Fruit fly (Drosophila melanogaster) whole organism, embryonic: ENCODE measurements around the gene WRNexo.

Source experiments
- CG10366 ChIP-seq: fragments of 200-800 bp; sonication (Bioruptor generic); IDR thresholded peaks from 2 replicates; pipeline ENCODE4 v1.3.6; 2022; ENCODE audit warnings: missing biosample characterization, missing genetic modification characterization
- CG11695 ChIP-seq: fragments of 200-800 bp; sonication (Bioruptor generic); IDR thresholded peaks from 3 replicates; pipeline ENCODE4 v1.3.6; 2022; ENCODE audit warnings: missing biosample characterization, missing genetic modification characterization
- CG11723 ChIP-seq: fragments of 200-800 bp; sonication (Bioruptor generic); optimal IDR thresholded peaks from 2 replicates; lab custom pipeline; 2017; ENCODE audit warnings: missing biosample characterization, mild to moderate bottlenecking, missing genetic modification characterization
- CG12391 ChIP-seq: fragments of 200-800 bp; sonication (Bioruptor generic); optimal IDR thresholded peaks from 3 replicates; lab custom pipeline; 2018; ENCODE audit warnings: missing biosample characterization, mild to moderate bottlenecking, missing genetic modification characterization, moderate library complexity
- CG15601 ChIP-seq: fragments of 200-800 bp; sonication (Bioruptor generic); optimal IDR thresholded peaks from 3 replicates; lab custom pipeline; 2019; ENCODE audit warnings: missing biosample characterization, mild to moderate bottlenecking, missing genetic modification characterization, moderate library complexity
- CG17568 ChIP-seq: fragments of 200-800 bp; sonication (Bioruptor generic); optimal IDR thresholded peaks from 2 replicates; lab custom pipeline; 2018; ENCODE audit warnings: missing biosample characterization, mild to moderate bottlenecking, missing genetic modification characterization, moderate library complexity
- CG18262 ChIP-seq: fragments of 200-800 bp; optimal IDR thresholded peaks from 3 replicates; lab custom pipeline; 2019; ENCODE audit warnings: missing biosample characterization, mild to moderate bottlenecking, missing genetic modification characterization, moderate library complexity
- CG2120 ChIP-seq: fragments of 200-800 bp; sonication (Bioruptor generic); optimal IDR thresholded peaks from 3 replicates; lab custom pipeline; 2016; ENCODE audit warnings: missing biosample characterization, missing genetic modification characterization
- CG30431 ChIP-seq: fragments of 200-800 bp; sonication (Bioruptor generic); optimal IDR thresholded peaks from 2 replicates; lab custom pipeline; 2017; ENCODE audit warnings: missing biosample characterization, missing genetic modification characterization
- CG31388 ChIP-seq: fragments of 200-800 bp; sonication (Bioruptor generic); optimal IDR thresholded peaks from 2 replicates; lab custom pipeline; 2016; ENCODE audit warnings: missing biosample characterization, missing genetic modification characterization
- CG31441 ChIP-seq: fragments of 200-800 bp; sonication (Bioruptor generic); IDR thresholded peaks from 2 replicates; pipeline ENCODE4 v1.3.6; 2022; ENCODE audit warnings: missing biosample characterization, missing genetic modification characterization
- CG32772 ChIP-seq: fragments of 200-800 bp; sonication (Bioruptor generic); IDR thresholded peaks from 2 replicates; pipeline ENCODE4 v1.3.6; 2022; ENCODE audit warnings: missing biosample characterization, missing genetic modification characterization
- CG34422 ChIP-seq: fragments of 200-800 bp; sonication (Bioruptor generic); IDR thresholded peaks from 3 replicates; pipeline ENCODE4 v1.3.6; 2022; ENCODE audit warnings: missing biosample characterization, missing genetic modification characterization
- CG4424 ChIP-seq: fragments of 200-800 bp; sonication (Bioruptor generic); optimal IDR thresholded peaks from 3 replicates; lab custom pipeline; 2016; ENCODE audit warnings: missing biosample characterization, missing genetic modification characterization
- CG6683 ChIP-seq: fragments of 200-800 bp; sonication (Bioruptor generic); optimal IDR thresholded peaks from 2 replicates; lab custom pipeline; 2017; ENCODE audit warnings: missing biosample characterization, mild to moderate bottlenecking, missing genetic modification characterization, missing genetic modification reagents
- CG6854 ChIP-seq: fragments of 200-800 bp; sonication (Bioruptor generic); optimal IDR thresholded peaks from 3 replicates; lab custom pipeline; 2017; ENCODE audit warnings: missing biosample characterization, mild to moderate bottlenecking, missing genetic modification characterization
- CG7372 ChIP-seq: fragments of 200-800 bp; sonication (Bioruptor generic); IDR thresholded peaks from 2 replicates; pipeline ENCODE4 v1.3.6; 2022; ENCODE audit warnings: missing biosample characterization, missing genetic modification characterization
- CG9817 ChIP-seq: fragments of 200-800 bp; sonication (Bioruptor generic); optimal IDR thresholded peaks from 2 replicates; lab custom pipeline; 2018; ENCODE audit warnings: missing biosample characterization, mild to moderate bottlenecking, missing genetic modification characterization, moderate library complexity
- CkIIα-i1 ChIP-seq: fragments of 200-800 bp; sonication (Bioruptor generic); IDR thresholded peaks from 2 replicates; pipeline ENCODE4 v1.3.6; 2022; ENCODE audit warnings: missing biosample characterization, missing genetic modification characterization
- CrebB ChIP-seq: fragments of 200-800 bp; sonication (Bioruptor generic); optimal IDR thresholded peaks from 3 replicates; lab custom pipeline; 2018; ENCODE audit warnings: missing biosample characterization, mild to moderate bottlenecking, missing genetic modification characterization
- Dek ChIP-seq: fragments of 200-800 bp; sonication (Bioruptor generic); optimal IDR thresholded peaks from 3 replicates; lab custom pipeline; 2019; ENCODE audit warnings: missing biosample characterization, mild to moderate bottlenecking, missing genetic modification characterization, moderate library complexity
- Dip2 ChIP-seq: fragments of 200-800 bp; sonication (Bioruptor generic); IDR thresholded peaks from 2 replicates; pipeline ENCODE4 v1.3.6; 2022; ENCODE audit warnings: missing biosample characterization, missing genetic modification characterization
- Dp ChIP-seq: fragments of 200-800 bp; sonication (Bioruptor generic); optimal IDR thresholded peaks from 2 replicates; lab custom pipeline; 2018; ENCODE audit warnings: missing biosample characterization, mild to moderate bottlenecking, missing genetic modification characterization, moderate library complexity
- Eip74EF ChIP-seq, 2 experiments: fragments of 200-800 bp in 1 of 2; fragments of >200 bp in 1 of 2; sonication (Bioruptor generic) in 1 of 2; optimal IDR thresholded peaks; 2 replicates each; lab custom pipeline; 2017 to 2019; ENCODE audit warnings: missing biosample characterization in 2 of 2, missing genetic modification characterization in 2 of 2, mild to moderate bottlenecking in 1 of 2, moderate library complexity in 1 of 2
- Elba2 ChIP-seq: fragments of 200-800 bp; sonication (Bioruptor generic); optimal IDR thresholded peaks from 3 replicates; lab custom pipeline; 2016; ENCODE audit warnings: missing biosample characterization, missing genetic modification characterization
- HHEX ChIP-seq: fragments of 200-800 bp; sonication (Bioruptor generic); optimal IDR thresholded peaks from 3 replicates; lab custom pipeline; 2017; ENCODE audit warnings: missing biosample characterization, mild to moderate bottlenecking, missing genetic modification characterization, missing genetic modification reagents
- Lim3 ChIP-seq: fragments of 200-800 bp; sonication (Bioruptor generic); IDR thresholded peaks from 2 replicates; pipeline ENCODE4 v1.3.6; 2022; ENCODE audit warnings: missing biosample characterization, missing genetic modification characterization
- Mad ChIP-seq: fragments of 200-800 bp; sonication (Bioruptor generic); optimal IDR thresholded peaks from 2 replicates; lab custom pipeline; 2016; ENCODE audit warnings: missing biosample characterization, missing genetic modification characterization
- Max ChIP-seq: fragments of 200-800 bp; sonication (Bioruptor generic); optimal IDR thresholded peaks from 2 replicates; lab custom pipeline; 2016; ENCODE audit warnings: missing biosample characterization, mild to moderate bottlenecking, missing genetic modification characterization
- Med ChIP-seq: fragments of 200-800 bp; sonication (Bioruptor generic); peaks from one replicate; lab custom pipeline; 2016; ENCODE audit warnings: missing biosample characterization, missing genetic modification characterization, mild to moderate bottlenecking, inconsistent platforms, moderate library complexity
- Nf-YC ChIP-seq: fragments of 200-800 bp; optimal IDR thresholded peaks from 3 replicates; lab custom pipeline; 2019; ENCODE audit warnings: missing biosample characterization, mild to moderate bottlenecking, missing genetic modification characterization, moderate library complexity
- Side ChIP-seq: fragments of 200-800 bp; sonication (Bioruptor generic); optimal IDR thresholded peaks from 2 replicates; lab custom pipeline; 2016; ENCODE audit warnings: missing biosample characterization, missing genetic modification characterization
- Spps ChIP-seq: fragments of 200-800 bp; sonication (Bioruptor generic); optimal IDR thresholded peaks from 2 replicates; lab custom pipeline; 2018; ENCODE audit warnings: missing biosample characterization, mild to moderate bottlenecking, missing genetic modification characterization
- Usf ChIP-seq: fragments of 200-800 bp; sonication (Bioruptor generic); optimal IDR thresholded peaks from 2 replicates; lab custom pipeline; 2017; ENCODE audit warnings: missing genotype, missing biosample characterization, missing genetic modification characterization
- ab ChIP-seq: fragments of 200-800 bp; sonication (Bioruptor generic); optimal IDR thresholded peaks from 2 replicates; lab custom pipeline; 2016; ENCODE audit warnings: missing biosample characterization, missing genetic modification characterization
- cato ChIP-seq: fragments of 200-800 bp; sonication (Bioruptor generic); optimal IDR thresholded peaks from 2 replicates; lab custom pipeline; 2016; ENCODE audit warnings: missing biosample characterization, missing genetic modification characterization, borderline replicate concordance
- crp ChIP-seq, 2 experiments: fragments of 200-800 bp; sonication (Bioruptor generic); optimal IDR thresholded peaks; 2 replicates in 1 of 2; 3 replicates in 1 of 2; lab custom pipeline; 2017; ENCODE audit warnings: missing biosample characterization in 2 of 2, missing genetic modification characterization in 2 of 2, mild to moderate bottlenecking in 1 of 2, moderate library complexity in 1 of 2
- ems ChIP-seq: fragments of 200-800 bp; sonication (Bioruptor generic); optimal IDR thresholded peaks from 3 replicates; lab custom pipeline; 2016; ENCODE audit warnings: missing biosample characterization, missing genetic modification characterization
- fd96Cb ChIP-seq: fragments of 200-800 bp; sonication (Bioruptor generic); optimal IDR thresholded peaks from 2 replicates; lab custom pipeline; 2018; ENCODE audit warnings: missing biosample characterization, mild to moderate bottlenecking, missing genetic modification characterization, moderate library complexity
- gce ChIP-seq: fragments of 200-800 bp; sonication (Bioruptor generic); IDR thresholded peaks from 3 replicates; pipeline ENCODE4 v1.3.6; 2022; ENCODE audit warnings: missing biosample characterization, missing genetic modification characterization
- gcm ChIP-seq: fragments of 200-800 bp; sonication (Bioruptor generic); optimal IDR thresholded peaks from 2 replicates; lab custom pipeline; 2019; ENCODE audit warnings: missing biosample characterization, mild to moderate bottlenecking, missing genetic modification characterization, moderate library complexity
- gcm2 ChIP-seq: fragments of 200-800 bp; sonication (Bioruptor generic); optimal IDR thresholded peaks from 2 replicates; lab custom pipeline; 2016; ENCODE audit warnings: missing biosample characterization, missing genetic modification characterization
- gro ChIP-seq: fragments of 200-800 bp; sonication (Bioruptor generic); optimal IDR thresholded peaks from 2 replicates; lab custom pipeline; 2016; ENCODE audit warnings: missing biosample characterization, missing genetic modification characterization
- her ChIP-seq: fragments of 200-800 bp; sonication (Bioruptor generic); optimal IDR thresholded peaks from 2 replicates; lab custom pipeline; 2016; ENCODE audit warnings: missing biosample characterization, missing genetic modification characterization
- maf-S ChIP-seq: fragments of 200-800 bp; sonication (Bioruptor generic); optimal IDR thresholded peaks from 2 replicates; lab custom pipeline; 2016; ENCODE audit warnings: missing biosample characterization, missing genetic modification characterization
- pan ChIP-seq, 4 experiments: fragments of >200 bp in 3 of 4; fragments of 200-800 bp in 1 of 4; sonication (Bioruptor generic) in 1 of 4; optimal IDR thresholded peaks in 3 of 4; IDR thresholded peaks in 1 of 4; 2 replicates each; pipeline versions ENCODE4 v1.3.6 to Lab custom; 2017 to 2022; ENCODE audit warnings: missing biosample characterization in 2 of 4, missing genetic modification characterization in 2 of 4, mixed read lengths in 1 of 4
- sc ChIP-seq, 3 experiments: fragments of >200 bp in 2 of 3; fragments of 200-800 bp in 1 of 3; sonication (Bioruptor generic) in 1 of 3; optimal IDR thresholded peaks; 2 replicates in 2 of 3; 3 replicates in 1 of 3; lab custom pipeline; 2017; ENCODE audit warnings: mild to moderate bottlenecking in 1 of 3, missing biosample characterization in 1 of 3, missing genetic modification characterization in 1 of 3, missing genetic modification reagents in 1 of 3
- schlank ChIP-seq: fragments of 200-800 bp; sonication (Bioruptor generic); optimal IDR thresholded peaks from 2 replicates; lab custom pipeline; 2018; ENCODE audit warnings: missing biosample characterization, mild to moderate bottlenecking, missing genetic modification characterization
- tin ChIP-seq: fragments of 200-800 bp; sonication (Bioruptor generic); optimal IDR thresholded peaks from 3 replicates; lab custom pipeline; 2016; ENCODE audit warnings: missing biosample characterization, missing genetic modification characterization

The WRNexo gene

DNA sequence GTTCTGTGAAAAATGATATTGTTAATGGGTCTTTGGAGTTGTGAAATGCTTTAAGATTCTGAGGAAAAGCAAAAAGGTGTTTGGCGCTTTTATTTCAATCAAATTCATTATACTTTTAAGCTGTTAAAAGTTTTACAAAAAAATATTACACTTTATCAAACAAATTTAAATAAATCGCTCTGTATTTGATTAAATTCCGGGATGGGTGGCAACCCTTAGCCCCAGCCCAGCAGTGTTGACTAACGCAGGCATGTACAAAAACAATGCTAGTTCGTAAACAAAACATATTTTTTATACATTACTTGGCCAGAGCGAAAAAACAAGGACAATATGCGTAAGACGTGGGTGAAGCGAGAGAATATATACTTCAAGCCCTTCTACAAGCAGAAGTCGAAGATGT lies 38.8 kb upstream of the WRNexo start, which contains the start of gene CG7685 (continued):
- TF ChIP-seq pan (optimal IDR thresholded peaks at IDR 0.05; lab: Kevin White, UChicago) (no peak), pan (GFP tag; optimal IDR thresholded peaks at IDR 0.05 in 1 of 2, IDR thresholded peaks at IDR 0.05 in 1 of 2) (peak in 1 of 2 experiments; percentile 33), CG7372 (GFP tag; lab: Robert Waterston, UW) (no peak), CG32772 (GFP tag; lab: Robert Waterston, UW) (no peak), CG10366 (GFP tag; lab: Robert Waterston, UW) (peak; percentile 41), schlank (tag; lab: Kevin White, UChicago) (peak; percentile 34), CkIIα-i1 (GFP tag; lab: Robert Waterston, UW) (no peak), ab (no peak), Nf-YC (tag; lab: Kevin White, UChicago) (peak; percentile 69), Dip2 (GFP tag; lab: Robert Waterston, UW) (no peak), CG11695 (GFP tag; lab: Robert Waterston, UW) (0 out of 3 replicates have a peak, but pooled peaks have one; percentile 8), Med (peak; percentile 97), maf-S (GFP tag; lab: Kevin White, UChicago) (peak; percentile 55), CG4424 (GFP tag; lab: Kevin White, UChicago) (peak; percentile 55), CrebB (tag; lab: Kevin White, UChicago) (peak; percentile 34), gce (GFP tag; lab: Robert Waterston, UW) (no peak; the same call in 2 of the 3 replicates), her (GFP tag; lab: Kevin White, UChicago) (peak; percentile 63), gcm (GFP tag; lab: Kevin White, UChicago) (peak; percentile 44), CG18262 (tag; lab: Kevin White, UChicago) (peak; percentile 48), Elba2 (GFP tag; lab: Kevin White, UChicago) (no peak), CG31441 (peak; percentile 64), CG9817 (peak; percentile 67), Eip74EF (GFP tag; optimal IDR thresholded peaks at IDR 0.05; lab: Kevin White, UChicago) (peak in 1 of 2 experiments; percentile 27), Usf (GFP tag; lab: Kevin White, UChicago) (no peak), HHEX (GFP tag; lab: Kevin White, UChicago) (peak; percentile 40), Mad (GFP tag; lab: Kevin White, UChicago) (peak; percentile 56), Dek (tag; lab: Kevin White, UChicago) (peak; percentile 55), CG30431 (no peak), tin (peak; percentile 71), CG34422 (peak; percentile 71), Dp (peak; percentile 71), CG15601 (tag; lab: Kevin White, UChicago) (peak; percentile 45), Side (GFP tag; lab: Kevin White, UChicago) (peak; percentile 62), gro (peak; percentile 85), ems (GFP tag; lab: Kevin White, UChicago) (peak; percentile 66), sc (optimal IDR thresholded peaks at IDR 0.05; lab: Kevin White, UChicago) (no peak), sc (GFP tag; optimal IDR thresholded peaks at IDR 0.05; lab: Kevin White, UChicago) (no peak), Spps (tag; lab: Kevin White, UChicago) (no peak), gcm2 (GFP tag; lab: Kevin White, UChicago) (peak; percentile 45), CG2120 (peak; percentile 85), CG31388 (GFP tag; lab: Kevin White, UChicago) (no peak), CG6683 (GFP tag; lab: Kevin White, UChicago) (peak; percentile 10), CG17568 (GFP tag; lab: Kevin White, UChicago) (no peak), crp (GFP tag; optimal IDR thresholded peaks at IDR 0.05; lab: Kevin White, UChicago) (peak in 1 of 2 experiments; percentile 60), CG11723 (GFP tag; lab: Kevin White, UChicago) (no peak), CG12391 (peak; percentile 77), Max (GFP tag; lab: Kevin White, UChicago) (peak; percentile 28), fd96Cb (peak; percentile 27), cato (GFP tag; lab: Kevin White, UChicago) (peak; percentile 48), CG6854 (GFP tag; lab: Kevin White, UChicago) (no peak), Lim3 (no peak)
